Fruit fly (Drosophila melanogaster): Measurements from ENCODE around the gene CG14546.

CG14546 gene

DNA sequence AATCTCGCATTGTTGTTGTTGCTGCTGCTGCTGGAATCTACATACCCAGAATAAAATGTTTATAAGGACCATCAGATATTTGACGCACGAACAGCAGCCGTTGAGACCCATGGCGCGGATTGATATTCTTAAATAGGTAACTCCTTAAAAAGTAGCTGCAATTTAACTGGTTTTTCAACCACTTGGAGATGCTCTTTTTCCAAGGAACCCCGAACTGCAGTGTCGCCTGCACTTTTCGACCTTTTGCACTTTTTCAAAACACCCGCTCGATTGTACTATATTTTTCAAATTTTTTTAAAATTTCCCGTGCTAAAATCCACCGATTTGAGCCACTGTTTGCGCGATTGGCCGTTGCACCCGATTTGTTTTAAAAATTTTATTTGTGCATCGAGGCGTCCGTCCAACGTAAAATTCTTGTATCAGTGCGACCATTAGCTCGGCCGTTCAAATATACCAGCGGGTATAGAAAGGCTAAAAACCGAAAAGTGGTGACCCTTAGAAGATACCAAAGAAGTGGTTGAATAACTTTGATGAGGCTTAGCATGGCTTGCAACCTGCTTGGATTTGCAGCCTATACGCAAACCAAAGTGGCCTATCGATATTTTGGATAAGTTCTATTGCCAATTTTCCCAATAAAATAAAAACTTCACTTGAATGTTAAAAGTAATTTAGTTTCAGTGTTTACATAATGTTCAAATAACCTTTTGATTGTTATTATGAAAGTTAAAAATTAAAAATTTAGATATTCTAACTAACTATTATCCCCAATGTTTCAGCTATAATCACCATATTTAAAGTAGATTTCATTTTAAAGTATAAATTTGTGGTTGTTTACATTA is 41.2 kb downstream of the CG14546 start, which contains the start of gene Tsp96F (continued):
- TF ChIP-seq Oli (tag; optimal IDR thresholded peaks at IDR 0.05) (no peak), HmgD (GFP tag; optimal IDR thresholded peaks at IDR 0.05) (peak; percentile 53), CG3065 (GFP tag; optimal IDR thresholded peaks at IDR 0.05) (no peak), chn (GFP tag; optimal IDR thresholded peaks at IDR 0.05) (no peak), schlank (tag; optimal IDR thresholded peaks at IDR 0.05) (no peak), CG7987 (GFP tag; optimal IDR thresholded peaks at IDR 0.05) (peak; percentile 4), Ets65A (GFP tag) (no peak), nerfin-2 (GFP tag; IDR thresholded peaks at IDR 0.05; ENCODE audit: partially characterized antibody) (no peak), dmrt11E (tag; optimal IDR thresholded peaks at IDR 0.05) (no peak), E2f2 (GFP tag; IDR thresholded peaks at IDR 0.05) (peak; percentile 41), pzg (GFP tag; optimal IDR thresholded peaks at IDR 0.05) (peak; percentile 96), sens-2 (GFP tag; IDR thresholded peaks at IDR 0.05) (no peak), eve (GFP tag; optimal IDR thresholded peaks at IDR 0.05) (no peak), CG8388 (GFP tag; optimal IDR thresholded peaks at IDR 0.05) (no peak), Meics (GFP tag; optimal IDR thresholded peaks at IDR 0.05) (no peak), Eip74EF (GFP tag; optimal IDR thresholded peaks at IDR 0.05) (no peak), salm (tag; optimal IDR thresholded peaks at IDR 0.05) (no peak), CG8290 (GFP tag; optimal IDR thresholded peaks at IDR 0.05) (no peak), CG8290 (tag; optimal IDR thresholded peaks at IDR 0.05) (peak in 1 of 2 experiments; percentile 81), NC2β (GFP tag; optimal IDR thresholded peaks at IDR 0.05) (no peak), CG14441 (GFP tag; IDR thresholded peaks at IDR 0.05) (no peak), CG5180 (GFP tag; optimal IDR thresholded peaks at IDR 0.05) (no peak), Max (GFP tag; optimal IDR thresholded peaks at IDR 0.05) (no peak), Sox100B (GFP tag; optimal IDR thresholded peaks at IDR 0.05) (no peak), CG7271 (tag; optimal IDR thresholded peaks at IDR 0.05) (peak; percentile 31), btn (GFP tag; optimal IDR thresholded peaks at IDR 0.05) (no peak), esg (GFP tag; conservative IDR thresholded peaks at IDR 0.05) (no peak), ewg (GFP tag; optimal IDR thresholded peaks at IDR 0.05) (no peak), ac (GFP tag; optimal IDR thresholded peaks at IDR 0.05) (no peak), br (optimal IDR thresholded peaks at IDR 0.05) (no peak), CG9817 (tag; optimal IDR thresholded peaks at IDR 0.05) (no peak), sima (GFP tag; optimal IDR thresholded peaks at IDR 0.05) (no peak), Dek (tag; optimal IDR thresholded peaks at IDR 0.05) (no peak), CG3163 (GFP tag; optimal IDR thresholded peaks at IDR 0.05) (no peak), zen2 (GFP tag; IDR thresholded peaks at IDR 0.05; ENCODE audit: partially characterized antibody) (no peak), HLH54F (GFP tag; optimal IDR thresholded peaks at IDR 0.05) (no peak), grau (tag; optimal IDR thresholded peaks at IDR 0.05) (no peak), crol (GFP tag; IDR thresholded peaks at IDR 0.05) (no peak), bab2 (GFP tag; optimal IDR thresholded peaks at IDR 0.05) (no peak), CG10321 (GFP tag; IDR thresholded peaks at IDR 0.05) (no peak), CG10209 (GFP tag; optimal IDR thresholded peaks at IDR 0.05) (no peak), ttk (GFP tag; IDR thresholded peaks at IDR 0.05) (no peak), ken (GFP tag; IDR thresholded peaks at IDR 0.05) (0 out of 3 replicates have a peak, but pooled peaks have one; percentile 9), Hr39 (optimal IDR thresholded peaks at IDR 0.05) (no peak), kni (GFP tag; optimal IDR thresholded peaks at IDR 0.05) (peak; percentile 57), zf30C (GFP tag; optimal IDR thresholded peaks at IDR 0.05) (no peak), CG6272 (GFP tag; IDR thresholded peaks at IDR 0.05) (no peak), Spps (tag; optimal IDR thresholded peaks at IDR 0.05) (no peak), nmo (GFP tag; optimal IDR thresholded peaks at IDR 0.05) (no peak), nom (GFP tag; optimal IDR thresholded peaks at IDR 0.05) (no peak)

Data from whole organism, embryonic.